Fruit fly (Drosophila melanogaster) whole organism, wandering third instar larva: ENCODE results near the gene CG13928.

Source experiments
- Abd-B ChIP-seq: fragments of >200 bp; optimal IDR thresholded peaks from 2 replicates; lab custom pipeline; 2017; ENCODE audit warnings: missing biosample characterization, missing genetic modification characterization
- CG9705 ChIP-seq: fragments of 200-800 bp; sonication (Bioruptor generic); optimal IDR thresholded peaks from 2 replicates; lab custom pipeline; 2018; ENCODE audit warnings: missing biosample characterization, mild to moderate bottlenecking, missing genetic modification characterization
- Dfd ChIP-seq: fragments of >200 bp; optimal IDR thresholded peaks from 2 replicates; lab custom pipeline; 2017; ENCODE audit warnings: missing biosample characterization, missing genetic modification characterization
- HLH106 ChIP-seq: fragments of 200-800 bp; optimal IDR thresholded peaks from 3 replicates; lab custom pipeline; 2019; ENCODE audit warnings: missing biosample characterization, mild to moderate bottlenecking, missing genetic modification characterization, moderate library complexity
- Mio ChIP-seq: sonication (Bioruptor generic); optimal IDR thresholded peaks from 2 replicates; lab custom pipeline; 2016; ENCODE audit warnings: missing biosample characterization, missing genetic modification characterization
- OdsH ChIP-seq: fragments of 200-800 bp; sonication (Bioruptor generic); optimal IDR thresholded peaks from 2 replicates; lab custom pipeline; 2016; ENCODE audit warnings: missing biosample characterization, mild to moderate bottlenecking, missing genetic modification characterization
- Rel ChIP-seq, 2 experiments: fragments of 200-800 bp; sonication (Bioruptor generic) in 1 of 2; optimal IDR thresholded peaks; 2 replicates in 1 of 2; 3 replicates in 1 of 2; lab custom pipeline; 2016 to 2019; ENCODE audit warnings: mild to moderate bottlenecking in 2 of 2, missing biosample characterization in 2 of 2, missing genetic modification characterization in 2 of 2, moderate library complexity in 1 of 2
- br ChIP-seq: fragments of 200-800 bp; sonication (Bioruptor generic); optimal IDR thresholded peaks from 2 replicates; lab custom pipeline; 2016; ENCODE audit warnings: missing biosample characterization, missing genetic modification characterization
- dl ChIP-seq, 2 experiments: fragments of 175-275, 200-275 bp in 1 of 2; fragments of 200-275 bp in 1 of 2; sonication (Bioruptor generic); optimal IDR thresholded peaks; lab custom pipeline; 2018; ENCODE audit warnings: mild to moderate bottlenecking in 2 of 2, missing biosample characterization in 2 of 2, missing genetic modification characterization in 2 of 2, moderate library complexity in 2 of 2; ENCODE audit not compliant: partially characterized antibody in 2 of 2, insufficient read depth in 1 of 2
- psq ChIP-seq: fragments of 200-800 bp; sonication (Bioruptor generic); optimal IDR thresholded peaks from 3 replicates; lab custom pipeline; 2017; ENCODE audit warnings: missing biosample characterization, mild to moderate bottlenecking, missing genetic modification characterization, moderate library complexity
- rgr ChIP-seq: fragments of 200-800 bp; sonication (Bioruptor generic); optimal IDR thresholded peaks from 3 replicates; lab custom pipeline; 2016; ENCODE audit warnings: missing biosample characterization, mild to moderate bottlenecking, missing genetic modification characterization
- sage ChIP-seq: fragments of 200-800 bp; sonication (Bioruptor generic); optimal IDR thresholded peaks from 2 replicates; lab custom pipeline; 2016; ENCODE audit warnings: missing biosample characterization, mild to moderate bottlenecking, missing genetic modification characterization
- sv ChIP-seq: fragments of 200-800 bp; sonication (Bioruptor generic); optimal IDR thresholded peaks from 3 replicates; lab custom pipeline; 2016; ENCODE audit warnings: missing biosample characterization, missing genetic modification characterization
- woc ChIP-seq: sonication (Bioruptor generic); optimal IDR thresholded peaks from 2 replicates; lab custom pipeline; 2016; ENCODE audit warnings: missing biosample characterization, mild to moderate bottlenecking, missing genetic modification characterization

dm6 chr3L:1652700-1653200 lies 24.6 kb upstream of the CG13928 start, which contains the start of the genes CG7970 and Vta1:
- no peak for TF ChIP-seq sv (GFP tag; lab: Kevin White, UChicago)
- no peak for TF ChIP-seq dl (GFP tag; optimal IDR thresholded peaks at IDR 0.05; lab: Kevin White, UChicago; ENCODE audit: insufficient read depth in 1 of 2, partially characterized antibody in 2 of 2)
- TF ChIP-seq OdsH (GFP tag; lab: Kevin White, UChicago), result no peak
- TF ChIP-seq rgr (GFP tag; lab: Kevin White, UChicago), result no peak
- no peak for TF ChIP-seq psq (GFP tag; lab: Kevin White, UChicago)
- TF ChIP-seq Rel (GFP tag; optimal IDR thresholded peaks at IDR 0.05; lab: Kevin White, UChicago), result no peak
- no peak for TF ChIP-seq Rel (tag; optimal IDR thresholded peaks at IDR 0.05; lab: Kevin White, UChicago)
- no peak for TF ChIP-seq sage (GFP tag; lab: Kevin White, UChicago)
- TF ChIP-seq Mio (GFP tag; lab: Kevin White, UChicago), result no peak
- TF ChIP-seq woc, result no peak
- no peak for TF ChIP-seq CG9705 (GFP tag; lab: Kevin White, UChicago)
- no peak for TF ChIP-seq Dfd
- no peak for TF ChIP-seq Abd-B (GFP tag; lab: Kevin White, UChicago)
- no peak for TF ChIP-seq HLH106 (tag; lab: Kevin White, UChicago)
- no peak for TF ChIP-seq br (GFP tag; lab: Kevin White, UChicago)
